Fruit fly (Drosophila melanogaster) whole organism, embryonic: ENCODE data around the gene corto.

Experiments used
- CG1024 ChIP-seq: fragments of 200-800 bp; sonication (Bioruptor generic); IDR thresholded peaks from 2 replicates; pipeline ENCODE4 v1.3.6; 2022; ENCODE audit warnings: missing biosample characterization, missing genetic modification characterization
- CG10366 ChIP-seq: fragments of 200-800 bp; sonication (Bioruptor generic); IDR thresholded peaks from 2 replicates; pipeline ENCODE4 v1.3.6; 2022; ENCODE audit warnings: missing biosample characterization, missing genetic modification characterization
- CG12236 ChIP-seq: fragments of 200-800 bp; sonication (Bioruptor generic); optimal IDR thresholded peaks from 2 replicates; lab custom pipeline; 2016; ENCODE audit warnings: missing biosample characterization, missing genetic modification characterization
- CG12744 ChIP-seq: fragments of 200-800 bp; sonication (Bioruptor generic); optimal IDR thresholded peaks from 2 replicates; lab custom pipeline; 2016; ENCODE audit warnings: missing biosample characterization, missing genetic modification characterization
- CG17802 ChIP-seq: fragments of 200-800 bp; sonication (Bioruptor generic); optimal IDR thresholded peaks from 2 replicates; lab custom pipeline; 2018; ENCODE audit warnings: missing biosample characterization, mild to moderate bottlenecking, missing genetic modification characterization, moderate library complexity
- CG18011 ChIP-seq: fragments of 200-800 bp; sonication (Bioruptor generic); optimal IDR thresholded peaks from 2 replicates; lab custom pipeline; 2017; ENCODE audit warnings: missing biosample characterization, missing genetic modification characterization, mild to moderate bottlenecking, moderate library complexity, missing genotype
- CG2120 ChIP-seq: fragments of 200-800 bp; sonication (Bioruptor generic); optimal IDR thresholded peaks from 3 replicates; lab custom pipeline; 2016; ENCODE audit warnings: missing biosample characterization, missing genetic modification characterization
- CG32767 ChIP-seq: fragments of 200-800 bp; sonication (Bioruptor generic); IDR thresholded peaks from 2 replicates; pipeline ENCODE4 v1.3.6; 2022; ENCODE audit warnings: missing biosample characterization, missing genetic modification characterization
- CG32772 ChIP-seq: fragments of 200-800 bp; sonication (Bioruptor generic); IDR thresholded peaks from 2 replicates; pipeline ENCODE4 v1.3.6; 2022; ENCODE audit warnings: missing biosample characterization, missing genetic modification characterization
- CG34422 ChIP-seq: fragments of 200-800 bp; sonication (Bioruptor generic); IDR thresholded peaks from 3 replicates; pipeline ENCODE4 v1.3.6; 2022; ENCODE audit warnings: missing biosample characterization, missing genetic modification characterization
- CG4854 ChIP-seq: fragments of 200-800 bp; sonication (Bioruptor generic); optimal IDR thresholded peaks from 2 replicates; lab custom pipeline; 2016; ENCODE audit warnings: missing biosample characterization, missing genetic modification characterization, inconsistent platforms
- CG5180 ChIP-seq: fragments of 200-800 bp; sonication (Bioruptor generic); optimal IDR thresholded peaks from 3 replicates; lab custom pipeline; 2017; ENCODE audit warnings: missing biosample characterization, missing genetic modification characterization, mild to moderate bottlenecking, moderate library complexity, missing genetic modification reagents
- CG7745 ChIP-seq: fragments of 200-800 bp; sonication (Bioruptor generic); optimal IDR thresholded peaks from 2 replicates; lab custom pipeline; 2018; ENCODE audit warnings: missing biosample characterization, mild to moderate bottlenecking, missing genetic modification characterization, moderate library complexity
- CG7839 ChIP-seq: fragments of 200-800 bp; sonication (Bioruptor generic); optimal IDR thresholded peaks from 3 replicates; lab custom pipeline; 2018; ENCODE audit warnings: missing biosample characterization, mild to moderate bottlenecking, missing genetic modification characterization, moderate library complexity
- Camta ChIP-seq: fragments of 200-800 bp; sonication (Bioruptor generic); optimal IDR thresholded peaks from 2 replicates; lab custom pipeline; 2016; ENCODE audit warnings: missing biosample characterization, missing genetic modification characterization
- CkIIα-i1 ChIP-seq: fragments of 200-800 bp; sonication (Bioruptor generic); IDR thresholded peaks from 2 replicates; pipeline ENCODE4 v1.3.6; 2022; ENCODE audit warnings: missing biosample characterization, missing genetic modification characterization
- D ChIP-seq, 2 experiments: fragments of 200-800 bp in 1 of 2; fragments of >200 bp in 1 of 2; sonication (Bioruptor generic) in 1 of 2; optimal IDR thresholded peaks; 2 replicates in 1 of 2; 3 replicates in 1 of 2; lab custom pipeline; 2017; ENCODE audit warnings: mild to moderate bottlenecking in 1 of 2, missing biosample characterization in 1 of 2, missing genetic modification characterization in 1 of 2, missing genetic modification reagents in 1 of 2
- Ets65A ChIP-seq: fragments of 200-800 bp; sonication (Bioruptor generic); peaks from one replicate; lab custom pipeline; 2016; ENCODE audit warnings: missing biosample characterization, missing genetic modification characterization
- Ets97D ChIP-seq: fragments of 200-800 bp; sonication (Bioruptor generic); optimal IDR thresholded peaks from 3 replicates; lab custom pipeline; 2016; ENCODE audit warnings: missing biosample characterization, missing genetic modification characterization
- HHEX ChIP-seq: fragments of 200-800 bp; sonication (Bioruptor generic); optimal IDR thresholded peaks from 3 replicates; lab custom pipeline; 2017; ENCODE audit warnings: missing biosample characterization, mild to moderate bottlenecking, missing genetic modification characterization, missing genetic modification reagents
- HmgZ ChIP-seq: fragments of 200-800 bp; sonication (Bioruptor generic); optimal IDR thresholded peaks from 2 replicates; lab custom pipeline; 2018; ENCODE audit warnings: missing biosample characterization, mild to moderate bottlenecking, missing genetic modification characterization
- Hr39 ChIP-seq: fragments of >200 bp; optimal IDR thresholded peaks from 2 replicates; lab custom pipeline; 2017
- Nf-YB ChIP-seq: fragments of 200-800 bp; sonication (Bioruptor generic); optimal IDR thresholded peaks from 3 replicates; lab custom pipeline; 2019; ENCODE audit warnings: missing biosample characterization, mild to moderate bottlenecking, missing genetic modification characterization, moderate library complexity
- Scr ChIP-seq: fragments of 200-800 bp; sonication (Bioruptor generic); IDR thresholded peaks from 2 replicates; pipeline ENCODE4 v1.3.6; 2022; ENCODE audit warnings: missing biosample characterization, missing genetic modification characterization; ENCODE audit not compliant: partially characterized antibody
- Side ChIP-seq: fragments of 200-800 bp; sonication (Bioruptor generic); optimal IDR thresholded peaks from 2 replicates; lab custom pipeline; 2016; ENCODE audit warnings: missing biosample characterization, missing genetic modification characterization
- Sin3A ChIP-seq: fragments of >200 bp; optimal IDR thresholded peaks from 2 replicates; lab custom pipeline; 2018
- Spps ChIP-seq: fragments of 200-800 bp; sonication (Bioruptor generic); optimal IDR thresholded peaks from 2 replicates; lab custom pipeline; 2018; ENCODE audit warnings: missing biosample characterization, mild to moderate bottlenecking, missing genetic modification characterization
- Taf1 ChIP-seq: fragments of 200-800 bp; sonication (Bioruptor generic); IDR thresholded peaks from 2 replicates; pipeline ENCODE4 v1.3.6; 2022; ENCODE audit warnings: missing biosample characterization, missing genetic modification characterization
- Tbp ChIP-seq: fragments of >200 bp; optimal IDR thresholded peaks from 2 replicates; lab custom pipeline; 2018; ENCODE audit warnings: missing biosample characterization, missing genetic modification characterization
- Xrp1 ChIP-seq: fragments of 200-800 bp; sonication (Bioruptor generic); IDR thresholded peaks from 2 replicates; pipeline ENCODE4 v1.3.6; 2022; ENCODE audit warnings: missing biosample characterization, missing genetic modification characterization
- aop ChIP-seq: fragments of 200-800 bp; sonication (Bioruptor generic); IDR thresholded peaks from 2 replicates; pipeline ENCODE4 v1.3.6; 2022; ENCODE audit warnings: missing biosample characterization, missing genetic modification characterization
- cas ChIP-seq: fragments of 200-800 bp; sonication (Bioruptor generic); IDR thresholded peaks from 2 replicates; pipeline ENCODE4 v1.3.6; 2022; ENCODE audit warnings: missing biosample characterization, missing genetic modification characterization
- danr ChIP-seq: fragments of 200-800 bp; sonication (Bioruptor generic); IDR thresholded peaks from 2 replicates; pipeline ENCODE4 v1.3.6; 2022; ENCODE audit warnings: missing biosample characterization, missing genetic modification characterization
- dmrt11E ChIP-seq: fragments of 200-800 bp; sonication (Bioruptor generic); optimal IDR thresholded peaks from 3 replicates; lab custom pipeline; 2018; ENCODE audit warnings: missing biosample characterization, mild to moderate bottlenecking, missing genetic modification characterization, moderate library complexity
- ems ChIP-seq: fragments of 200-800 bp; sonication (Bioruptor generic); optimal IDR thresholded peaks from 3 replicates; lab custom pipeline; 2016; ENCODE audit warnings: missing biosample characterization, missing genetic modification characterization
- gcm ChIP-seq: fragments of 200-800 bp; sonication (Bioruptor generic); optimal IDR thresholded peaks from 2 replicates; lab custom pipeline; 2019; ENCODE audit warnings: missing biosample characterization, mild to moderate bottlenecking, missing genetic modification characterization, moderate library complexity
- grn ChIP-seq: fragments of 200-800 bp; sonication (Bioruptor generic); optimal IDR thresholded peaks from 3 replicates; lab custom pipeline; 2017; ENCODE audit warnings: missing biosample characterization, missing genetic modification characterization
- gsb-n ChIP-seq: fragments of 200-800 bp; sonication (Bioruptor generic); optimal IDR thresholded peaks from 3 replicates; lab custom pipeline; 2018; ENCODE audit warnings: missing biosample characterization, mild to moderate bottlenecking, missing genetic modification characterization
- lmd ChIP-seq: fragments of 200-800 bp; sonication (Bioruptor generic); IDR thresholded peaks from 2 replicates; pipeline ENCODE4 v1.3.6; 2022; ENCODE audit warnings: missing biosample characterization, missing genetic modification characterization
- nerfin-1 ChIP-seq: fragments of 200-800 bp; sonication (Bioruptor generic); optimal IDR thresholded peaks from 3 replicates; lab custom pipeline; 2019; ENCODE audit warnings: missing biosample characterization, mild to moderate bottlenecking, missing genetic modification characterization, moderate library complexity
- nmo ChIP-seq: fragments of 200-800 bp; sonication (Bioruptor generic); optimal IDR thresholded peaks from 2 replicates; lab custom pipeline; 2018; ENCODE audit warnings: missing biosample characterization, mild to moderate bottlenecking, missing genetic modification characterization, moderate library complexity
- odd ChIP-seq: fragments of 200-800 bp; sonication (Bioruptor generic); optimal IDR thresholded peaks from 2 replicates; lab custom pipeline; 2017; ENCODE audit warnings: missing biosample characterization, mild to moderate bottlenecking, missing genetic modification characterization
- pho ChIP-seq: fragments of 200-800 bp; sonication (Bioruptor generic); optimal IDR thresholded peaks from 2 replicates; lab custom pipeline; 2016; ENCODE audit warnings: missing biosample characterization, missing genetic modification characterization
- psq ChIP-seq: fragments of 200-800 bp; sonication (Bioruptor generic); optimal IDR thresholded peaks from 2 replicates; lab custom pipeline; 2017; ENCODE audit warnings: missing biosample characterization, missing genetic modification characterization
- pzg ChIP-seq: fragments of 200-800 bp; sonication (Bioruptor generic); optimal IDR thresholded peaks from 3 replicates; lab custom pipeline; 2018; ENCODE audit warnings: missing biosample characterization, mild to moderate bottlenecking, missing genetic modification characterization, moderate library complexity
- slbo ChIP-seq: fragments of 200-800 bp; sonication (Bioruptor generic); IDR thresholded peaks from 2 replicates; pipeline ENCODE4 v1.3.6; 2022; ENCODE audit warnings: missing biosample characterization, missing genetic modification characterization
- slou ChIP-seq: fragments of 200-800 bp; sonication (Bioruptor generic); optimal IDR thresholded peaks from 3 replicates; lab custom pipeline; 2016; ENCODE audit warnings: missing biosample characterization, missing genetic modification characterization
- tap ChIP-seq: fragments of 200-800 bp; optimal IDR thresholded peaks from 3 replicates; lab custom pipeline; 2019; ENCODE audit warnings: missing biosample characterization, mild to moderate bottlenecking, missing genetic modification characterization, moderate library complexity
- twi ChIP-seq: fragments of 200-800 bp; optimal IDR thresholded peaks from 2 replicates; lab custom pipeline; 2019; ENCODE audit warnings: missing biosample characterization, mild to moderate bottlenecking, missing genetic modification characterization, moderate library complexity
- vnd ChIP-seq: fragments of 200-800 bp; sonication (Bioruptor generic); IDR thresholded peaks from 3 replicates; pipeline ENCODE4 v1.3.6; 2022; ENCODE audit warnings: missing biosample characterization, missing genetic modification characterization; ENCODE audit not compliant: partially characterized antibody

Gene corto

DNA sequence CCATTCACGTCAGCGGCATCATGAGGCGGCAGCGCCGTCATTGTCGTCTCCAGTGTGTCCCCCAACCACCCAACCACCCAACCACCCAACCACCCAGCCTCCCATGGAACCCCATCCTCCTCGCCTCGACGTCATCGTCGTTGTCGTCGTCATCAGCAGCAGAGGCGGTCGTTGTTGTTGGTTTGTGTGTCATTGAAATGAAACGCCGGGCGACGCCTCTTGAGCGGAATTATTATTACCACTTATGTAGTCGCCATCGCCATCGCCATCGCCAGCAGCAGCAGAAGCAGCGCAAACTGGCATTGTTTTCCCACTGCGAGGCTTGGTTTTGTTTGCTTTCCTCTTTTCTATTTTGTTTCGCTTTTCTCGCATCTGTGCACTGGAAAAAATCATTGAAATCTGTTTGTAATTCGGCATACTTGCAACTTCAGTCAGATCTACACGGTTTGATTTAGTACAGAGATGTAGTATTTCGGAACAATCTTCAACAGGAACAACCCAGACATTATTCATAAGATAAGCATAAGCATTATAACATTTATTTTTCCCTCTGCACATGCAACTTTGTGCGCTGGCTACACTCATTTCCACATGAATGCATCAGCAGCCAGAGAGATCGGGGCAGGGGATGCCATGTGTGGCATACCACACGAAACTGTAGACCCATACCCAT is 26.1 kb upstream of the corto start (continued):
- TF ChIP-seq Xrp1 (GFP tag; lab: Robert Waterston, UW) (peak; percentile 99), twi (tag; lab: Kevin White, UChicago) (peak; percentile 98), vnd (GFP tag; lab: Robert Waterston, UW) (no peak), CG4854 (GFP tag; lab: Kevin White, UChicago) (peak; percentile 93), psq (GFP tag; lab: Kevin White, UChicago) (peak; percentile 97), tap (tag; lab: Kevin White, UChicago) (peak; percentile 97), odd (GFP tag; lab: Kevin White, UChicago) (peak; percentile 91), Hr39 (lab: Kevin White, UChicago) (no peak), ems (GFP tag; lab: Kevin White, UChicago) (peak; percentile 91), CG12744 (GFP tag; lab: Kevin White, UChicago) (peak; percentile 92), lmd (peak; percentile 93), gsb-n (tag; lab: Kevin White, UChicago) (peak; percentile 99), CG1024 (GFP tag; lab: Robert Waterston, UW) (peak; percentile 94), D (optimal IDR thresholded peaks at IDR 0.05; lab: Kevin White, UChicago) (peak; percentile 56), D (GFP tag; optimal IDR thresholded peaks at IDR 0.05; lab: Kevin White, UChicago) (peak; percentile 100), CG12236 (GFP tag; lab: Kevin White, UChicago) (peak; percentile 98), CG32772 (GFP tag; lab: Robert Waterston, UW) (peak; percentile 96), Taf1 (GFP tag; lab: Robert Waterston, UW) (no peak), aop (GFP tag; lab: Robert Waterston, UW) (peak; percentile 93), Ets97D (GFP tag; lab: Kevin White, UChicago) (peak; percentile 85), HHEX (GFP tag; lab: Kevin White, UChicago) (peak; percentile 92), Camta (GFP tag; lab: Kevin White, UChicago) (peak; percentile 98), CG10366 (GFP tag; lab: Robert Waterston, UW) (peak; percentile 91), HmgZ (tag; lab: Kevin White, UChicago) (peak; percentile 83), CG17802 (peak; percentile 92), nmo (GFP tag; lab: Kevin White, UChicago) (peak; percentile 99), CG18011 (GFP tag; lab: Kevin White, UChicago) (peak; percentile 66), CG5180 (GFP tag; lab: Kevin White, UChicago) (peak; percentile 83), CG2120 (GFP tag; lab: Kevin White, UChicago) (peak; percentile 3), pzg (GFP tag; lab: Kevin White, UChicago) (no peak), cas (GFP tag; lab: Robert Waterston, UW) (0 out of 2 replicates have a peak, but pooled peaks have one; percentile 20), slou (GFP tag; lab: Kevin White, UChicago) (no peak), gcm (GFP tag; lab: Kevin White, UChicago) (peak; percentile 98), Scr (no peak), nerfin-1 (peak; percentile 95), Tbp (GFP tag; lab: Kevin White, UChicago) (no peak), slbo (GFP tag; lab: Robert Waterston, UW) (peak; percentile 54; the same call in 1 of the 2 replicates), Spps (tag; lab: Kevin White, UChicago) (peak; percentile 99), Ets65A (peak; percentile 99), pho (GFP tag; lab: Kevin White, UChicago) (peak; percentile 69), CG7745 (tag; lab: Kevin White, UChicago) (peak; percentile 94), CG34422 (GFP tag; lab: Robert Waterston, UW) (peak; percentile 95), Sin3A (lab: Kevin White, UChicago) (no peak), danr (GFP tag; lab: Robert Waterston, UW) (peak; percentile 85), grn (GFP tag; lab: Kevin White, UChicago) (peak; percentile 77), Nf-YB (peak; percentile 88), Side (peak; percentile 97), dmrt11E (tag; lab: Kevin White, UChicago) (peak; percentile 100), CG32767 (GFP tag; lab: Robert Waterston, UW) (peak; percentile 88), CkIIα-i1 (GFP tag; lab: Robert Waterston, UW) (no peak), CG7839 (tag; lab: Kevin White, UChicago) (peak; percentile 97)
